Fruit fly (Drosophila melanogaster) whole organism, wandering third instar larva: Measurements from ENCODE around the gene Eo.

Source experiments
- CrebA ChIP-seq: fragments of 200-800 bp; sonication (Bioruptor generic); optimal IDR thresholded peaks from 2 replicates; lab custom pipeline; 2016; ENCODE audit warnings: missing biosample characterization, mild to moderate bottlenecking, missing genetic modification characterization, borderline replicate concordance
- Dfd ChIP-seq: fragments of >200 bp; optimal IDR thresholded peaks from 2 replicates; lab custom pipeline; 2017; ENCODE audit warnings: missing biosample characterization, missing genetic modification characterization
- HLH106 ChIP-seq: fragments of 200-800 bp; optimal IDR thresholded peaks from 3 replicates; lab custom pipeline; 2019; ENCODE audit warnings: missing biosample characterization, mild to moderate bottlenecking, missing genetic modification characterization, moderate library complexity
- Hr78 ChIP-seq: fragments of >200 bp; optimal IDR thresholded peaks from 2 replicates; lab custom pipeline; 2017; ENCODE audit warnings: missing biosample characterization, missing genetic modification characterization
- Myc ChIP-seq: fragments of >200 bp; optimal IDR thresholded peaks from 2 replicates; lab custom pipeline; 2017
- dsf ChIP-seq: sonication (Bioruptor generic); optimal IDR thresholded peaks from 2 replicates; lab custom pipeline; 2016; ENCODE audit warnings: missing biosample characterization, missing genetic modification characterization, borderline replicate concordance
- psq ChIP-seq: fragments of 200-800 bp; sonication (Bioruptor generic); optimal IDR thresholded peaks from 3 replicates; lab custom pipeline; 2017; ENCODE audit warnings: missing biosample characterization, mild to moderate bottlenecking, missing genetic modification characterization, moderate library complexity
- sv ChIP-seq: fragments of 200-800 bp; sonication (Bioruptor generic); optimal IDR thresholded peaks from 3 replicates; lab custom pipeline; 2016; ENCODE audit warnings: missing biosample characterization, missing genetic modification characterization

DNA sequence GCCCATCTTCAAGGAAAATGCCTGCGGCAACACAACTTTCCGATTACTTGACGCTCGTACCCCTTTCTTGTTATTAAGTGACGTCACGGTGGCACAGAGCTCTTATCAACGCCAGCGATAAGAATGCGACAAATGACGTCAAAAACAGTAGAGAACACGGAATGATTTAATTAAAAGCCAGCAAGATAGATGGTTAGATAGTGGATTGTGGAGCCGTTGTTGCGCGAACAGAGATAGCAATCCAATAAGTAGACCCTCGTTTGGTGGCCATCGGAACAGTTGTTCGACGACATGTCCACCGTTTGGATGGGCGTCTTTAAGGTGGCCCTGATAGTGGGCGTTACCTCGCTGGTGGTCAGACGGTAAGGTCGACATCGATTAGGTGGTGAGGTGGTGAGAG is 11.2 kb upstream of the Eo start:
- TF ChIP-seq Myc (lab: Kevin White, UChicago) (no peak), psq (GFP tag; lab: Kevin White, UChicago) (no peak), Dfd (GFP tag; lab: Kevin White, UChicago) (no peak), CrebA (GFP tag; lab: Kevin White, UChicago) (no peak), sv (no peak), Hr78 (GFP tag; lab: Kevin White, UChicago) (no peak), dsf (GFP tag; lab: Kevin White, UChicago) (no peak), HLH106 (tag; lab: Kevin White, UChicago) (no peak)
